Fruit fly (Drosophila melanogaster) whole organism, embryonic: ENCODE results near the gene CG11843.
A peak's percentile ranks its signal among the peaks of the same experiment; 100 is the strongest.

Experiments
- ATbp ChIP-seq: fragments of 200-800 bp; sonication (Bioruptor generic); optimal IDR thresholded peaks from 2 replicates; lab custom pipeline; 2017; ENCODE audit warnings: missing biosample characterization, mild to moderate bottlenecking, missing genetic modification characterization, missing genetic modification reagents
- Bgb ChIP-seq: fragments of 200-800 bp; sonication (Bioruptor generic); IDR thresholded peaks from 2 replicates; pipeline ENCODE4 v1.3.6; 2022; ENCODE audit warnings: missing biosample characterization, missing genetic modification characterization; ENCODE audit not compliant: partially characterized antibody
- CG10979 ChIP-seq: fragments of 200-800 bp; sonication (Bioruptor generic); optimal IDR thresholded peaks from 2 replicates; lab custom pipeline; 2018; ENCODE audit warnings: missing biosample characterization, mild to moderate bottlenecking, missing genetic modification characterization, moderate library complexity
- CG11456 ChIP-seq: fragments of 200-800 bp; sonication (Bioruptor generic); IDR thresholded peaks from 3 replicates; pipeline ENCODE4 v1.3.6; 2022; ENCODE audit warnings: missing biosample characterization, missing genetic modification characterization
- CG12769 ChIP-seq: fragments of 200-800 bp; sonication (Bioruptor generic); optimal IDR thresholded peaks from 2 replicates; lab custom pipeline; 2019; ENCODE audit warnings: missing biosample characterization, mild to moderate bottlenecking, missing genetic modification characterization, moderate library complexity
- CG13624 ChIP-seq: fragments of 200-800 bp; sonication (Bioruptor generic); optimal IDR thresholded peaks from 2 replicates; lab custom pipeline; 2016; ENCODE audit warnings: missing biosample characterization, missing genetic modification characterization
- CG17802 ChIP-seq: fragments of 200-800 bp; sonication (Bioruptor generic); optimal IDR thresholded peaks from 2 replicates; lab custom pipeline; 2018; ENCODE audit warnings: missing biosample characterization, mild to moderate bottlenecking, missing genetic modification characterization, moderate library complexity
- CG2129 ChIP-seq: fragments of 200-800 bp; sonication (Bioruptor generic); IDR thresholded peaks from 2 replicates; pipeline ENCODE4 v1.3.6; 2022; ENCODE audit warnings: missing biosample characterization, missing genetic modification characterization; ENCODE audit not compliant: partially characterized antibody
- CG2712 ChIP-seq: fragments of 200-800 bp; optimal IDR thresholded peaks from 3 replicates; lab custom pipeline; 2019; ENCODE audit warnings: missing biosample characterization, mild to moderate bottlenecking, missing genetic modification characterization, moderate library complexity
- CG33213 ChIP-seq: fragments of 200-800 bp; sonication (Bioruptor generic); optimal IDR thresholded peaks from 3 replicates; lab custom pipeline; 2016; ENCODE audit warnings: missing biosample characterization, missing genetic modification characterization
- CG3407 ChIP-seq: fragments of 200-800 bp; sonication (Bioruptor generic); optimal IDR thresholded peaks from 2 replicates; lab custom pipeline; 2018; ENCODE audit warnings: missing biosample characterization, mild to moderate bottlenecking, missing genetic modification characterization
- CG4360 ChIP-seq: fragments of 200-800 bp; sonication (Bioruptor generic); IDR thresholded peaks from 2 replicates; pipeline ENCODE4 v1.3.6; 2022; ENCODE audit warnings: missing biosample characterization, missing genetic modification characterization
- CG8388 ChIP-seq: fragments of 200-800 bp; sonication (Bioruptor generic); optimal IDR thresholded peaks from 2 replicates; lab custom pipeline; 2019; ENCODE audit warnings: missing biosample characterization, mild to moderate bottlenecking, missing genetic modification characterization, moderate library complexity
- CG9817 ChIP-seq: fragments of 200-800 bp; sonication (Bioruptor generic); optimal IDR thresholded peaks from 2 replicates; lab custom pipeline; 2018; ENCODE audit warnings: missing biosample characterization, mild to moderate bottlenecking, missing genetic modification characterization, moderate library complexity
- Camta ChIP-seq: fragments of 200-800 bp; sonication (Bioruptor generic); optimal IDR thresholded peaks from 2 replicates; lab custom pipeline; 2016; ENCODE audit warnings: missing biosample characterization, missing genetic modification characterization
- Dbx ChIP-seq: fragments of 200-800 bp; sonication (Bioruptor generic); IDR thresholded peaks from 3 replicates; pipeline ENCODE4 v1.3.6; 2022; ENCODE audit warnings: missing biosample characterization, missing genetic modification characterization
- Dip2 ChIP-seq: fragments of 200-800 bp; sonication (Bioruptor generic); IDR thresholded peaks from 2 replicates; pipeline ENCODE4 v1.3.6; 2022; ENCODE audit warnings: missing biosample characterization, missing genetic modification characterization
- Drgx ChIP-seq: fragments of 200-800 bp; sonication (Bioruptor generic); IDR thresholded peaks from 2 replicates; pipeline ENCODE4 v1.3.6; 2022; ENCODE audit warnings: missing biosample characterization, missing genetic modification characterization
- E2f2 ChIP-seq: fragments of 200-800 bp; sonication (Bioruptor generic); IDR thresholded peaks from 2 replicates; pipeline ENCODE4 v1.3.6; 2022; ENCODE audit warnings: missing biosample characterization, missing genetic modification characterization
- HLH54F ChIP-seq: fragments of 200-800 bp; sonication (Bioruptor generic); optimal IDR thresholded peaks from 3 replicates; lab custom pipeline; 2016; ENCODE audit warnings: missing biosample characterization, missing genetic modification characterization
- HLHmδ ChIP-seq: fragments of 200-800 bp; sonication (Bioruptor generic); optimal IDR thresholded peaks from 2 replicates; lab custom pipeline; 2018; ENCODE audit warnings: missing biosample characterization, mild to moderate bottlenecking, missing genetic modification characterization, moderate library complexity
- Hey ChIP-seq: fragments of 200-800 bp; sonication (Bioruptor generic); optimal IDR thresholded peaks from 3 replicates; lab custom pipeline; 2018; ENCODE audit warnings: missing biosample characterization, mild to moderate bottlenecking, missing genetic modification characterization
- Mes4 ChIP-seq: fragments of 200-800 bp; sonication (Bioruptor generic); optimal IDR thresholded peaks from 2 replicates; lab custom pipeline; 2016; ENCODE audit warnings: missing biosample characterization, missing genetic modification characterization
- Oaz ChIP-seq: fragments of 200-800 bp; sonication (Bioruptor generic); IDR thresholded peaks from 2 replicates; pipeline ENCODE4 v1.3.6; 2022; ENCODE audit warnings: missing biosample characterization, missing genetic modification characterization
- Opbp ChIP-seq: fragments of 200-800 bp; sonication (Bioruptor generic); IDR thresholded peaks from 3 replicates; pipeline ENCODE4 v1.3.6; 2022; ENCODE audit warnings: missing biosample characterization, missing genetic modification characterization; ENCODE audit not compliant: partially characterized antibody
- Ravus ChIP-seq: fragments of 200-800 bp; sonication (Bioruptor generic); IDR thresholded peaks from 2 replicates; pipeline ENCODE4 v1.3.6; 2022; ENCODE audit warnings: missing biosample characterization, missing genetic modification characterization
- Taf1 ChIP-seq: fragments of 200-800 bp; sonication (Bioruptor generic); IDR thresholded peaks from 2 replicates; pipeline ENCODE4 v1.3.6; 2022; ENCODE audit warnings: missing biosample characterization, missing genetic modification characterization
- Trl ChIP-seq, 3 experiments: fragments of >200 bp in 2 of 3; fragments of 200-800 bp in 1 of 3; sonication (Bioruptor generic) in 1 of 3; optimal IDR thresholded peaks; 2 replicates in 1 of 3; 3 replicates in 2 of 3; lab custom pipeline; 2016 to 2017; ENCODE audit warnings: missing biosample characterization in 1 of 3, missing genetic modification characterization in 1 of 3
- Xbp1 ChIP-seq: fragments of 200-800 bp; sonication (Bioruptor generic); optimal IDR thresholded peaks from 3 replicates; lab custom pipeline; 2016; ENCODE audit warnings: missing biosample characterization, mild to moderate bottlenecking, missing genetic modification characterization
- ac ChIP-seq: fragments of 200-800 bp; sonication (Bioruptor generic); optimal IDR thresholded peaks from 3 replicates; lab custom pipeline; 2017; ENCODE audit warnings: missing biosample characterization, mild to moderate bottlenecking, missing genetic modification characterization
- ato ChIP-seq: fragments of 200-800 bp; sonication (Bioruptor generic); IDR thresholded peaks from 2 replicates; pipeline ENCODE4 v1.3.6; 2022; ENCODE audit warnings: missing biosample characterization, missing genetic modification characterization; ENCODE audit not compliant: partially characterized antibody
- chif ChIP-seq, 2 experiments: fragments of 200-800 bp; sonication (Bioruptor generic); optimal IDR thresholded peaks; 3 replicates each; lab custom pipeline; 2016; ENCODE audit warnings: missing biosample characterization in 2 of 2, missing genetic modification characterization in 2 of 2
- gfzf ChIP-seq: fragments of 200-800 bp; sonication (Bioruptor generic); optimal IDR thresholded peaks from 2 replicates; lab custom pipeline; 2016; ENCODE audit warnings: missing biosample characterization, mild to moderate bottlenecking, missing genetic modification characterization, moderate library complexity
- hbn ChIP-seq: fragments of 200-800 bp; sonication (Bioruptor generic); IDR thresholded peaks from 2 replicates; pipeline ENCODE4 v1.3.6; 2022; ENCODE audit warnings: missing biosample characterization, missing genetic modification characterization; ENCODE audit not compliant: partially characterized antibody
- inv ChIP-seq: fragments of 200-800 bp; sonication (Bioruptor generic); IDR thresholded peaks from 2 replicates; pipeline ENCODE4 v1.3.6; 2022; ENCODE audit warnings: missing biosample characterization, missing genetic modification characterization; ENCODE audit not compliant: partially characterized antibody
- odd ChIP-seq: fragments of 200-800 bp; sonication (Bioruptor generic); optimal IDR thresholded peaks from 2 replicates; lab custom pipeline; 2017; ENCODE audit warnings: missing biosample characterization, mild to moderate bottlenecking, missing genetic modification characterization
- org-1 ChIP-seq: fragments of 200-800 bp; sonication (Bioruptor generic); optimal IDR thresholded peaks from 2 replicates; lab custom pipeline; 2017; ENCODE audit warnings: missing biosample characterization, missing genetic modification characterization
- otp ChIP-seq: fragments of 200-800 bp; sonication (Bioruptor generic); IDR thresholded peaks from 3 replicates; pipeline ENCODE4, ENCODE4 v1.3.6; 2022; ENCODE audit warnings: missing biosample characterization, missing genetic modification characterization
- pho ChIP-seq: fragments of 200-800 bp; sonication (Bioruptor generic); optimal IDR thresholded peaks from 2 replicates; lab custom pipeline; 2016; ENCODE audit warnings: missing biosample characterization, missing genetic modification characterization
- prd ChIP-seq, 3 experiments: fragments of >200 bp in 2 of 3; fragments of 200-800 bp in 1 of 3; sonication (Bioruptor generic) in 1 of 3; optimal IDR thresholded peaks in 2 of 3; IDR thresholded peaks in 1 of 3; 2 replicates in 2 of 3; 3 replicates in 1 of 3; pipeline versions ENCODE4 v1.3.6 to Lab custom; 2017 to 2022; ENCODE audit warnings: missing biosample characterization in 1 of 3, missing genetic modification characterization in 1 of 3
- pzg ChIP-seq: fragments of 200-800 bp; sonication (Bioruptor generic); optimal IDR thresholded peaks from 3 replicates; lab custom pipeline; 2018; ENCODE audit warnings: missing biosample characterization, mild to moderate bottlenecking, missing genetic modification characterization, moderate library complexity
- scrt ChIP-seq: fragments of 200-800 bp; sonication (Bioruptor generic); optimal IDR thresholded peaks from 2 replicates; lab custom pipeline; 2018; ENCODE audit warnings: missing biosample characterization, mild to moderate bottlenecking, missing genetic modification characterization, moderate library complexity
- sim ChIP-seq: fragments of 200-800 bp; sonication (Bioruptor generic); IDR thresholded peaks from 2 replicates; pipeline ENCODE4 v1.3.6; 2022; ENCODE audit warnings: missing biosample characterization, missing genetic modification characterization
- so ChIP-seq: fragments of 200-800 bp; sonication (Bioruptor generic); IDR thresholded peaks from 3 replicates; pipeline ENCODE4 v1.3.6; 2022; ENCODE audit warnings: missing biosample characterization, missing genetic modification characterization
- trem ChIP-seq: fragments of 200-800 bp; optimal IDR thresholded peaks from 3 replicates; lab custom pipeline; 2019; ENCODE audit warnings: missing biosample characterization, mild to moderate bottlenecking, missing genetic modification characterization, moderate library complexity
- unc-4 ChIP-seq: fragments of 200-800 bp; sonication (Bioruptor generic); IDR thresholded peaks from 2 replicates; pipeline ENCODE4 v1.3.6; 2022; ENCODE audit warnings: missing biosample characterization, missing genetic modification characterization; ENCODE audit not compliant: partially characterized antibody
- vvl ChIP-seq: fragments of 200-800 bp; sonication (Bioruptor generic); IDR thresholded peaks from 2 replicates; pipeline ENCODE4 v1.3.6; 2022; ENCODE audit warnings: missing biosample characterization, missing genetic modification characterization
- zen ChIP-seq: fragments of 200-800 bp; sonication (Bioruptor generic); optimal IDR thresholded peaks from 3 replicates; lab custom pipeline; 2018; ENCODE audit warnings: missing biosample characterization, mild to moderate bottlenecking, missing genetic modification characterization, moderate library complexity
- zfh1 ChIP-seq: fragments of 200-800 bp; sonication (Bioruptor generic); IDR thresholded peaks from 3 replicates; pipeline ENCODE4 v1.3.6; 2022; ENCODE audit warnings: missing biosample characterization, missing genetic modification characterization
- zfh2 ChIP-seq: fragments of 200-800 bp; sonication (Bioruptor generic); optimal IDR thresholded peaks from 2 replicates; lab custom pipeline; 2016; ENCODE audit warnings: missing biosample characterization, missing genetic modification characterization

CG11843 gene

dm6 chr3R:29055710-29056109 is 1.6 kb downstream of the CG11843 start, which contains the start of gene Sirt7 (continued):
- TF ChIP-seq prd (optimal IDR thresholded peaks at IDR 0.05; lab: Kevin White, UChicago) = no peak
- no peak for TF ChIP-seq prd (GFP tag; IDR thresholded peaks at IDR 0.05; lab: Robert Waterston, UW)
- TF ChIP-seq CG17802 (tag; lab: Kevin White, UChicago) = no peak
- peak; percentile 92 for TF ChIP-seq Opbp (GFP tag; lab: Robert Waterston, UW)
- no peak for TF ChIP-seq sim (GFP tag; lab: Robert Waterston, UW)
- TF ChIP-seq Camta = no peak
- peak; percentile 30 for TF ChIP-seq trem (tag; lab: Kevin White, UChicago)
- TF ChIP-seq vvl (GFP tag; lab: Robert Waterston, UW) = peak; percentile 43; the same call in 1 of the 2 replicates
- no peak for TF ChIP-seq HLHmδ (GFP tag; lab: Kevin White, UChicago)
- TF ChIP-seq Ravus (GFP tag; lab: Robert Waterston, UW) = no peak
- TF ChIP-seq Mes4 (GFP tag; lab: Kevin White, UChicago) = no peak
- no peak for TF ChIP-seq CG33213 (GFP tag; lab: Kevin White, UChicago)
- TF ChIP-seq zfh2 = no peak
- no peak for TF ChIP-seq CG13624 (GFP tag; lab: Kevin White, UChicago)
- TF ChIP-seq CG8388 (GFP tag; lab: Kevin White, UChicago) = no peak
- TF ChIP-seq zfh1 = no peak
- no peak for TF ChIP-seq Dbx (GFP tag; lab: Robert Waterston, UW)
- TF ChIP-seq CG2129 (GFP tag; lab: Robert Waterston, UW) = peak; percentile 93
- peak; percentile 95 for TF ChIP-seq Bgb
- TF ChIP-seq CG4360 (GFP tag; lab: Robert Waterston, UW) = no peak
- TF ChIP-seq inv = peak; percentile 84
- no peak for TF ChIP-seq gfzf (GFP tag; lab: Kevin White, UChicago)
- TF ChIP-seq Hey (tag; lab: Kevin White, UChicago) = no peak
- TF ChIP-seq Taf1 (GFP tag; lab: Robert Waterston, UW) = no peak
- no peak for TF ChIP-seq scrt (GFP tag; lab: Kevin White, UChicago)
- TF ChIP-seq CG2712 (tag; lab: Kevin White, UChicago) = no peak
- TF ChIP-seq pho (GFP tag; lab: Kevin White, UChicago) = no peak
- TF ChIP-seq CG9817 (tag; lab: Kevin White, UChicago) = no peak
- no peak for TF ChIP-seq zen (tag; lab: Kevin White, UChicago)
- TF ChIP-seq pzg (GFP tag; lab: Kevin White, UChicago) = peak; percentile 51
- TF ChIP-seq HLH54F (GFP tag; lab: Kevin White, UChicago) = no peak
- TF ChIP-seq CG12769 (tag; lab: Kevin White, UChicago) = no peak
- no peak for TF ChIP-seq chif (GFP tag; optimal IDR thresholded peaks at IDR 0.05; lab: Kevin White, UChicago)
- TF ChIP-seq ac (GFP tag; lab: Kevin White, UChicago) = no peak
- TF ChIP-seq odd = no peak
- TF ChIP-seq org-1 = no peak
- no peak for TF ChIP-seq Xbp1 (GFP tag; lab: Kevin White, UChicago)
- no peak for TF ChIP-seq otp (GFP tag; lab: Robert Waterston, UW)
- TF ChIP-seq Dip2 (GFP tag; lab: Robert Waterston, UW) = no peak
- TF ChIP-seq unc-4 (GFP tag; lab: Robert Waterston, UW) = peak; percentile 96
- no peak for TF ChIP-seq Trl (optimal IDR thresholded peaks at IDR 0.05; lab: Kevin White, UChicago)
- TF ChIP-seq Trl (GFP tag; optimal IDR thresholded peaks at IDR 0.05; lab: Kevin White, UChicago) = no peak
- TF ChIP-seq ato = peak; percentile 91
- TF ChIP-seq Oaz (GFP tag; lab: Robert Waterston, UW) = no peak
- TF ChIP-seq Drgx (GFP tag; lab: Robert Waterston, UW) = peak; percentile 81
- TF ChIP-seq E2f2 (GFP tag; lab: Robert Waterston, UW) = peak; percentile 30; the same call in 1 of the 2 replicates
- TF ChIP-seq ATbp (GFP tag; lab: Kevin White, UChicago) = no peak
- no peak for TF ChIP-seq CG10979
- no peak for TF ChIP-seq so
- TF ChIP-seq CG11456 (GFP tag; lab: Robert Waterston, UW) = no peak
- peak; percentile 96 for TF ChIP-seq hbn (GFP tag; lab: Robert Waterston, UW)
- no peak for TF ChIP-seq CG3407 (GFP tag; lab: Kevin White, UChicago)
